Fruit fly (Drosophila melanogaster): ENCODE data around the gene CG7465.

- TF ChIP-seq topi (GFP tag; optimal IDR thresholded peaks at IDR 0.05): no peak
- no peak for TF ChIP-seq dsx (GFP tag; optimal IDR thresholded peaks at IDR 0.05; ENCODE audit: poor library complexity, severe bottlenecking)
- TF ChIP-seq CG6163 (GFP tag; IDR thresholded peaks at IDR 0.05): no peak
- TF ChIP-seq CG31627 (GFP tag; optimal IDR thresholded peaks at IDR 0.05): no peak
- no peak for TF ChIP-seq lz (GFP tag; optimal IDR thresholded peaks at IDR 0.05)
- no peak for TF ChIP-seq Ets21C (GFP tag; optimal IDR thresholded peaks at IDR 0.05)
- TF ChIP-seq pdm3 (GFP tag; optimal IDR thresholded peaks at IDR 0.05): no peak
- no peak for TF ChIP-seq spab (GFP tag; optimal IDR thresholded peaks at IDR 0.05)
- no peak for TF ChIP-seq CG16779 (tag; optimal IDR thresholded peaks at IDR 0.05)
- no peak for TF ChIP-seq CG8632 (GFP tag; optimal IDR thresholded peaks at IDR 0.05)
Measured at dm6 chr3L:4445824-4446223, 34.3 kb upstream of the CG7465 start.
